Worm (Caenorhabditis elegans) whole organism, L2 larva: ENCODE data around the gene srx-86.

Experiments
- gmeb-1 ChIP-seq: fragments of 150-350 bp; optimal IDR thresholded peaks from 2 replicates; lab custom pipeline; 2014; ENCODE audit warnings: missing biosample characterization, missing genetic modification characterization
- mbf-1 ChIP-seq: sonication (generic microtip); optimal IDR thresholded peaks from 2 replicates; lab custom pipeline; 2017; ENCODE audit warnings: missing biosample characterization, missing genetic modification characterization
- mdl-1 ChIP-seq, 2 experiments: fragments of 150-350 bp in 1 of 2; sonication (generic microtip) in 1 of 2; optimal IDR thresholded peaks; 2 replicates each; lab custom pipeline; 2017; ENCODE audit warnings: missing biosample characterization in 2 of 2, missing genetic modification characterization in 2 of 2
- nhr-12 ChIP-seq: fragments of 150-350 bp; optimal IDR thresholded peaks from 2 replicates; lab custom pipeline; 2014; ENCODE audit warnings: missing biosample characterization, missing genetic modification characterization
- nhr-21 ChIP-seq: fragments of 150-350 bp; optimal IDR thresholded peaks from 2 replicates; lab custom pipeline; 2014; ENCODE audit warnings: missing biosample characterization, missing genetic modification characterization
- nhr-77 ChIP-seq: fragments of 150-350 bp; optimal IDR thresholded peaks from 2 replicates; lab custom pipeline; 2014; ENCODE audit warnings: missing biosample characterization, missing genetic modification characterization
- snpc-4 ChIP-seq: fragments of 150-350 bp; optimal IDR thresholded peaks from 2 replicates; lab custom pipeline; 2014; ENCODE audit warnings: missing biosample characterization, missing genetic modification characterization
- unc-62 ChIP-seq: fragments of 150-350 bp; optimal IDR thresholded peaks from 2 replicates; lab custom pipeline; 2014; ENCODE audit warnings: missing biosample characterization, missing genetic modification reagents, missing genetic modification characterization
- zag-1 ChIP-seq: fragments of 150-350 bp; optimal IDR thresholded peaks from 2 replicates; lab custom pipeline; 2014; ENCODE audit warnings: missing biosample characterization, missing genetic modification characterization

ce11 chrV:11606424-11606823, 43.7 kb downstream of the srx-86 start, which contains the start of gene idpp-16:
- TF ChIP-seq nhr-77 (tag; lab: Kevin White, UChicago): no peak
- no peak for TF ChIP-seq gmeb-1 (tag; lab: Kevin White, UChicago)
- no peak for TF ChIP-seq nhr-12 (tag; lab: Kevin White, UChicago)
- no peak for TF ChIP-seq snpc-4 (tag; lab: Kevin White, UChicago)
- no peak for TF ChIP-seq unc-62
- TF ChIP-seq nhr-21 (tag; lab: Kevin White, UChicago): no peak
- TF ChIP-seq mdl-1 (tag; optimal IDR thresholded peaks at IDR 0.05; lab: Kevin White, UChicago): no peak
- TF ChIP-seq mbf-1 (tag; lab: Kevin White, UChicago): no peak
- TF ChIP-seq zag-1 (tag; lab: Kevin White, UChicago): no peak
